Worm (Caenorhabditis elegans): ENCODE measurements around the gene C35C5.8.

Gene C35C5.8

DNA sequence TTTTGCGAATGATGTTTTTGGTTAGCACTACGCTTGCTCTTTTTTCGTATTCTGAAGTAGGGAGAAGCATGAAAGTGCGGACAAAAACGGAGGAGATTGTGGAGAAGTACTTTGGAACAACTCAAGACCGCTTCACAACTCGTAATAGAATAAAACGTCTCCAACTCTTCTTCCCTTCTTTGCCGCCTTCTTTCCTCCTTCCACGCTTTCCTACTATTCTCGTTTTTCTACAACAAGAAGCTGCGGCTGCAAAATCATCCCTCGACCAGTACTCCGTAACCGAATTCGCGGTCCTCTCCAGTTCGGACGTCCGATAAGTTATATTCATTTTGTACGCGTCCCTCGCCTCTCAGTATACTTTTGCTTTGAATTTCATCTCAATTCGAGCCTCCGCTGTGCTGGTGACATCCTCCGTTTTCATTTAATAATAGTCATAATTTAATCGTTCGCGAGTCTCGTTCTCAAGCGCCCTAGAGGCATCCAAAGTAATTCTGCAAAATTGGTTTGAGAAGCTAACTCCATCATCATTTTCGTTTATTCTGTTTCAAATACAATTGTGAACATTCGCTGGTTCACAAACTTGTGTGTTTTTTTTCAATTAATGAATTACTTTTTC, 36.5 kb downstream of the C35C5.8 start:
- peak; percentile 71 for TF ChIP-seq fkh-10 (GFP tag; optimal IDR thresholded peaks at IDR 0.05)
- no peak for TF ChIP-seq nhr-23 (tag; optimal IDR thresholded peaks at IDR 0.05)

DNA sequence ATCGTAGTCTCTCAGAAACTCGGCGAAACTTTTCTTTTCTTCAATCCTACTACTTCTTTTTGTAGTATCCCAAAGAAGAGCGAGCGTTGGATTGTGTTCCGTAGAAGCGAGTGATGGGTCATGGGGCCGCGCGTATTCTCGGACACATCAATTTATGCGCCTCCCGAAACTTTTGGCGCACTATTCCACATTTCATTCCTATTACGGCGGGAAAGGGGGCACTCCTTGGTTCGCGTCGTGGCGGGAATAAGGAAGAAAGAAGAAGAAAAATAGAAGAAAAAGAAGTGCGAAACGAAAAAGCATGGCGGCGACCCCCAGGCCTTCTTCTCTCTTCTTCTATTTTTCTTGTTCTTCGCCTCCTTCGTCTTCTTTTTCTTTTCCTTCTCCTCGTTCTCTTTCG, 38.3 kb downstream of the C35C5.8 start:
- TF ChIP-seq nfya-1 (tag; optimal IDR thresholded peaks at IDR 0.05; ENCODE audit: insufficient read depth) (peak; percentile 41), elt-1 (tag; optimal IDR thresholded peaks at IDR 0.05) (no peak), nhr-43 (tag; optimal IDR thresholded peaks at IDR 0.05; ENCODE audit: poor library complexity, severe bottlenecking) (no peak), lin-39 (tag; optimal IDR thresholded peaks at IDR 0.05) (peak; percentile 1), nhr-23 (tag; optimal IDR thresholded peaks at IDR 0.05) (peak; percentile 6), R02D3.7 (tag; optimal IDR thresholded peaks at IDR 0.05) (no peak)

DNA sequence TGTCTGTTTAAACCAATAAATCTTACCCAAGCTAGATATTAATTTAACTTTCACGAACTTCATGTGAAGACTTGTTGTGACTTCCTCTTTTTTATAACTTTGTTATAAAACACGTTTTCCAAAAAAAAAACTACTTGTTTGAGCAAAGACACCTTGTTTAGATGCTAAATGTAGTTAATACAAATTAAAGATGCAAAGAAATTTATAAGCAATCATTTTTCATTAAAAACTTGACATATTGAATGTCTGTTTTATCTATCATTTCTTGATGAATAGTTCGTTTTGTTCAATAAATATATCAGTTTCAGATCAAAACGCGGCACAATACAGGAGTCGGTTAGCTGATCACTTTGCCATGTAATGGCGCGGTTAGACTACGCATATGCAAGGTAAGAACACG, 38.8 kb downstream of the C35C5.8 start, which contains the start of gene frm-3:
Gene frm-3 (plus strand): TSS at position 301 of the 400 bp plus-strand sequence.
- TF ChIP-seq elt-1 (tag; optimal IDR thresholded peaks at IDR 0.05), result no peak
- no peak for TF ChIP-seq nhr-25 (tag; optimal IDR thresholded peaks at IDR 0.05)
- no peak for TF ChIP-seq pqm-1 (tag; optimal IDR thresholded peaks at IDR 0.05)
- TF ChIP-seq fkh-10 (GFP tag; optimal IDR thresholded peaks at IDR 0.05), result no peak
- no peak for TF ChIP-seq ceh-28 (tag; optimal IDR thresholded peaks at IDR 0.05)
- no peak for TF ChIP-seq daf-12 (tag; optimal IDR thresholded peaks at IDR 0.05)
- TF ChIP-seq elt-2 (tag; optimal IDR thresholded peaks at IDR 0.05), result no peak

DNA sequence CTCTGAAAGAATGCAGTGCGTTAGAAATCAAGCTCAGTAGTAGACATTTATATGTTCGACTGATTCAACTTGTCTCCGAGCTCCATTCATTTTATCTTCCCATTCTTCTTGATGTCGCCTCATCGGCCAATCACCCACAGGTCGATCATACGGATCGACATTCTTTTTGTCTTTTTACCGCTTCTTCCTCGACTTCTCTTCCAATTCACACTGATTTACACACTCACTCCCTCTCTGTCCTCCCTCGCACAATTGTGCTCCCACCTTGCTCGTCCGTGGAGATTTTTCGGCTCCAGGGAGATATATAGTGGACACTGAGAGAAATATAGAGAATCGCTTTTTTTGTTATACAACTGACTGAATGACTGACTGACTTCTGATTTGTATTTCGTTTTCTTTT, 40.8 kb downstream of the C35C5.8 start:
- TF ChIP-seq ZK546.5 (tag; optimal IDR thresholded peaks at IDR 0.05) (no peak), nhr-237 (tag; optimal IDR thresholded peaks at IDR 0.05) (no peak), egl-27 (tag; optimal IDR thresholded peaks at IDR 0.05) (no peak), nhr-43 (tag; optimal IDR thresholded peaks at IDR 0.05; ENCODE audit: poor library complexity, severe bottlenecking) (no peak), nhr-11 (tag; optimal IDR thresholded peaks at IDR 0.05) (no peak), lin-39 (tag; optimal IDR thresholded peaks at IDR 0.05) (no peak), nhr-67 (tag; optimal IDR thresholded peaks at IDR 0.05) (no peak)

DNA sequence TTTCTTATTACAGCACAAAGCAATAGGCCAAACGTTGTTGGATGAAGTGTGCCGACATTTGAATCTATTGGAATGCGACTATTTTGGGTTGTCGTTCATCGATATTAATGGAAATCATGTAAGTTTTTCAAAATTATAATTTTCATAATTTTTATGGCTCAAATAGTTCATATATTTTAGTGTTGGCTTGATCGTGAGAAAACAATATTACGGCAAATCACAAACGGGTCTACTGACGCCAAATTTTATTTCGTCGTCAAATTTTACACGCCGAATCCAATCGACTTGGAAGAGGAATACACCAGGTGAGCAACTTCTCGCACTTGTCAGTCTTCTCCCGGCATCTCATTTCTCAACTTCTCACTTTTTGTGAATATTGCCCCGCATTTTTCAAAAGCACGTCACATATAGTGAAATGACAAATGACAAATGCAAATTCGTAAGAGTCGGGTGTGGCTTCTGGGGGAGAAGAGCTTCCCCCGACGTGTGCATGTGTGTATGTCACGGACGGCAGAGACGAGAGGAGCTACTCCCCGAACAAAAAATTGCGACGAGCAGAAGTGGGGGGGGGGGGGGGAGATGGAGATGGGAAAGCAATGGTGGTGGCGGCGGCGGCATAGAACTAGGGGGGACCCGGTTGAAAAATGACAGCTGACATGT, 43.2 kb downstream of the C35C5.8 start:
- TF ChIP-seq lin-39 (tag; optimal IDR thresholded peaks at IDR 0.05), result peak; percentile 64
- TF ChIP-seq elt-1 (tag; optimal IDR thresholded peaks at IDR 0.05), result no peak
- peak; percentile 32 for TF ChIP-seq unc-62 (GFP tag; optimal IDR thresholded peaks at IDR 0.05)
- TF ChIP-seq ceh-16 (tag; optimal IDR thresholded peaks at IDR 0.05), result no peak
- no peak for TF ChIP-seq unc-39 (tag; optimal IDR thresholded peaks at IDR 0.05)

DNA sequence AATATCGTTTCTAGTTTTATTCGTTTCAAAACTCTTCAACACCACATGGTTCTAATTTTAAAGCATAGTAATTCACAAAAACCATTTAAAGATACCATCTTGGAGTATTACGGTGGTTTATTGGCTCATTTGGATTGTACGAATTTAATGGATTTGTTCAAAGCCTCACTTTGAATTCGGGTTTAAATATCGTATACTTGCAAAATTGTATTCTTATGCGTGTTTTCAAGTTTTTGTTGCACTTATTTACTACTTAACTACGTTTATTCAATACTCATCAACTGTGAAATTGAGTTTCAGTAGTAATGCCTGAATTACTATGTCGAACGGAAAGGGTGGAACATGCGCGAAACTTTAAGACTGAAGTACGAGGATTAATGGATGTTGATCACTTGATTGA, 52.0 kb downstream of the C35C5.8 start, which contains the start of gene abts-2:
Gene abts-2 (plus strand): TSS at position 301 of the 400 bp plus-strand sequence.
- no peak for TF ChIP-seq nhr-28 (tag; optimal IDR thresholded peaks at IDR 0.05)
- no peak for TF ChIP-seq ceh-9 (tag; optimal IDR thresholded peaks at IDR 0.05)
- TF ChIP-seq unc-39 (tag; optimal IDR thresholded peaks at IDR 0.05), result no peak
- no peak for TF ChIP-seq zag-1 (tag; optimal IDR thresholded peaks at IDR 0.05)
- no peak for TF ChIP-seq skn-1 (tag; optimal IDR thresholded peaks at IDR 0.05)
- no peak for TF ChIP-seq nhr-67 (tag; optimal IDR thresholded peaks at IDR 0.05)
- TF ChIP-seq pha-4 (tag; optimal IDR thresholded peaks at IDR 0.05), result no peak
- TF ChIP-seq tbx-2 (tag; optimal IDR thresholded peaks at IDR 0.05), result no peak
- TF ChIP-seq fkh-2 (tag; optimal IDR thresholded peaks at IDR 0.05), result no peak
- no peak for TF ChIP-seq ZK546.5 (tag; optimal IDR thresholded peaks at IDR 0.05)
- TF ChIP-seq mdl-1 (tag; optimal IDR thresholded peaks at IDR 0.05), result no peak
- TF ChIP-seq nhr-23 (tag; optimal IDR thresholded peaks at IDR 0.05), result no peak
- no peak for TF ChIP-seq daf-12 (tag; optimal IDR thresholded peaks at IDR 0.05)
- no peak for TF ChIP-seq mml-1 (tag; optimal IDR thresholded peaks at IDR 0.05)
- no peak for TF ChIP-seq aly-2 (tag; optimal IDR thresholded peaks at IDR 0.05)
- no peak for TF ChIP-seq eor-1 (tag; optimal IDR thresholded peaks at IDR 0.05)

Measured in whole organism, L3 larva.